Worm (Caenorhabditis elegans): ENCODE measurements around the gene acl-8.

Gene acl-8

ce11 chrV:6462606-6463005 is 11.9 kb downstream of the acl-8 start:
- TF ChIP-seq ceh-90 (tag; optimal IDR thresholded peaks at IDR 0.05) = no peak
- peak; percentile 14 for TF ChIP-seq nhr-20 (tag; optimal IDR thresholded peaks at IDR 0.05)
- TF ChIP-seq aha-1 (tag; optimal IDR thresholded peaks at IDR 0.05) = no peak
- no peak for TF ChIP-seq nhr-84 (tag; optimal IDR thresholded peaks at IDR 0.05)
- TF ChIP-seq Y116A8C.19 (tag; optimal IDR thresholded peaks at IDR 0.05; ENCODE audit: borderline replicate concordance) = no peak
- TF ChIP-seq lin-35 (GFP tag; optimal IDR thresholded peaks at IDR 0.05) = peak in 1 of 2 experiments; percentile 64
- peak; percentile 18 for TF ChIP-seq snu-23 (GFP tag; optimal IDR thresholded peaks at IDR 0.05)
- TF ChIP-seq lsy-2 (tag; optimal IDR thresholded peaks at IDR 0.05) = peak in 1 of 2 experiments; percentile 15
- no peak for TF ChIP-seq nhr-76 (tag; optimal IDR thresholded peaks at IDR 0.05)
- no peak for TF ChIP-seq unc-62 (GFP tag; optimal IDR thresholded peaks at IDR 0.05)
- TF ChIP-seq unc-130 (tag; optimal IDR thresholded peaks at IDR 0.05) = no peak
- no peak for TF ChIP-seq skn-1 (tag; optimal IDR thresholded peaks at IDR 0.05)
- TF ChIP-seq zag-1 (tag; optimal IDR thresholded peaks at IDR 0.05) = no peak
- no peak for TF ChIP-seq nhr-11 (tag; optimal IDR thresholded peaks at IDR 0.05)
- peak; percentile 13 for TF ChIP-seq vab-15 (tag; optimal IDR thresholded peaks at IDR 0.05)
- TF ChIP-seq pag-3 (tag; optimal IDR thresholded peaks at IDR 0.05; ENCODE audit: borderline replicate concordance, insufficient read depth) = no peak
- TF ChIP-seq elt-2 (tag; optimal IDR thresholded peaks at IDR 0.05) = peak; percentile 24
- TF ChIP-seq nhr-47 (tag; optimal IDR thresholded peaks at IDR 0.05) = no peak
- no peak for TF ChIP-seq unc-30 (tag; optimal IDR thresholded peaks at IDR 0.05)
- peak in 1 of 6 experiments; percentile 47 for TF ChIP-seq elt-3 (tag; optimal IDR thresholded peaks at IDR 0.05)
- peak; percentile 33 for TF ChIP-seq lin-14 (GFP tag; optimal IDR thresholded peaks at IDR 0.05)
- TF ChIP-seq lir-3 (tag; optimal IDR thresholded peaks at IDR 0.05; ENCODE audit: poor library complexity) = no peak
- no peak for TF ChIP-seq pax-3 (tag; optimal IDR thresholded peaks at IDR 0.05)
- peak; percentile 87 for TF ChIP-seq nhr-85 (tag)
- no peak for TF ChIP-seq xbp-1 (tag; optimal IDR thresholded peaks at IDR 0.05)
- TF ChIP-seq blmp-1 (tag; optimal IDR thresholded peaks at IDR 0.05) = peak; percentile 12
- no peak for TF ChIP-seq nhr-28 (tag; optimal IDR thresholded peaks at IDR 0.05)
- TF ChIP-seq tlp-1 (tag; optimal IDR thresholded peaks at IDR 0.05) = no peak
- no peak for TF ChIP-seq isw-1 (GFP tag; IDR thresholded peaks at IDR 0.05)

ce11 chrV:6464238-6464637 is 13.6 kb downstream of the acl-8 start:
- no peak for TF ChIP-seq ceh-82 (tag; optimal IDR thresholded peaks at IDR 0.05)
- peak; percentile 13 for TF ChIP-seq blmp-1 (tag; optimal IDR thresholded peaks at IDR 0.05)

DNA sequence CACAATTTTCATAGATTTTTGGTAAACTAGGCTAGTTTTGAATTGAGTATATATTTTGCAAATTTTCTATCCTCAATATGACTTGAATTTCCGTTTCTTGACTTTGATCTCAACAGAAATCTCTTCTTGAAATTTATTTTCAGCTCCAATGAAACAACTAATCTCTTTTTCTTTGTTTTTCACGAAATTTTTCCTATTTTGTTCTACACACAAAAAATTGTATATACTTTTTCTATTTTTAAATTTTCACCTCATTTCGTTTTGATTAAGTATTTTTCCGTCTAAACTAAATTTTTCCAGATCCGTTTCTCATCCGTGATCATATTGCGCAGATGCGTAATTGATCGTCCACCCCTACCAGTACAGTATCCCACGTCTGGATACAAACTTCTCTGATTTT is 14.1 kb downstream of the acl-8 start, which contains the start of gene unc-83:
Gene unc-83, plus strand, starts transcription at position 301 of the 400 bp plus-strand sequence.
- TF ChIP-seq C34B4.2 (tag; optimal IDR thresholded peaks at IDR 0.05) (no peak), mep-1 (tag; optimal IDR thresholded peaks at IDR 0.05) (no peak), sptf-1 (tag; optimal IDR thresholded peaks at IDR 0.05) (no peak), dsc-1 (tag; optimal IDR thresholded peaks at IDR 0.05) (no peak), sup-37 (GFP tag; optimal IDR thresholded peaks at IDR 0.05) (no peak), vab-15 (tag; optimal IDR thresholded peaks at IDR 0.05) (no peak), nhr-237 (tag; optimal IDR thresholded peaks at IDR 0.05) (no peak), rnt-1 (tag; optimal IDR thresholded peaks at IDR 0.05) (no peak), unc-62 (GFP tag; optimal IDR thresholded peaks at IDR 0.05) (no peak), ama-1 (optimal IDR thresholded peaks at IDR 0.05) (no peak), ces-1 (GFP tag; optimal IDR thresholded peaks at IDR 0.05) (no peak), snpc-4 (tag; optimal IDR thresholded peaks at IDR 0.05) (no peak), sox-4 (tag; optimal IDR thresholded peaks at IDR 0.05) (no peak), fos-1 (tag; optimal IDR thresholded peaks at IDR 0.05) (no peak), ets-5 (GFP tag; IDR thresholded peaks at IDR 0.05) (no peak), ztf-4 (tag; optimal IDR thresholded peaks at IDR 0.05) (no peak), isw-1 (GFP tag; IDR thresholded peaks at IDR 0.05) (no peak), lir-3 (tag; optimal IDR thresholded peaks at IDR 0.05; ENCODE audit: poor library complexity) (no peak)
